Worm (Caenorhabditis elegans) whole organism, L3 larva: ENCODE measurements around the gene col-155.

ENCODE experiments used
- fkh-2 ChIP-seq: fragments of 150-350 bp; optimal IDR thresholded peaks from 2 replicates; lab custom pipeline; 2014; ENCODE audit warnings: missing biosample characterization, missing genetic modification reagents, missing genetic modification characterization
- fos-1 ChIP-seq: fragments of 150-350 bp; optimal IDR thresholded peaks from 2 replicates; lab custom pipeline; 2014; ENCODE audit warnings: missing biosample characterization, missing genetic modification characterization
- nhr-11 ChIP-seq: fragments of 150-350 bp; optimal IDR thresholded peaks from 2 replicates; lab custom pipeline; 2014; ENCODE audit warnings: missing biosample characterization, missing genetic modification characterization
- sea-2 ChIP-seq: fragments of 150-350 bp; sonication (generic microtip); optimal IDR thresholded peaks from 4 replicates; lab custom pipeline; 2014; ENCODE audit warnings: missing biosample characterization, missing genetic modification reagents, missing genetic modification characterization

- TF ChIP-seq fos-1 (tag; lab: Kevin White, UChicago) (no peak), nhr-11 (tag; lab: Kevin White, UChicago) (no peak), fkh-2 (no peak), sea-2 (GFP tag; lab: Kevin White, UChicago) (no peak)
Observed at ce11 chrV:11407251-11407650, 17.6 kb upstream of the col-155 start, which contains the start of gene K03B8.6.
